Fruit fly (Drosophila melanogaster) whole organism, adult: Measurements from ENCODE around the gene Zasp67.
A peak's percentile ranks its signal among the peaks of the same experiment; 100 is the strongest.

Experiments used
- CG11617 ChIP-seq: fragments of 200-800 bp; sonication (Bioruptor generic); optimal IDR thresholded peaks from 2 replicates; lab custom pipeline; 2017; ENCODE audit warnings: mild to moderate bottlenecking, missing biosample characterization, missing genetic modification reagents, missing genetic modification characterization
- CG12768 ChIP-seq: fragments of 200-800 bp; sonication (Bioruptor generic); optimal IDR thresholded peaks from 2 replicates; lab custom pipeline; 2017; ENCODE audit warnings: missing biosample characterization, missing genetic modification characterization, mild to moderate bottlenecking, moderate library complexity, missing genetic modification reagents
- CG14711 ChIP-seq: fragments of 200-800 bp; sonication (Bioruptor generic); optimal IDR thresholded peaks from 2 replicates; lab custom pipeline; 2018; ENCODE audit warnings: missing biosample characterization, mild to moderate bottlenecking, missing genetic modification characterization, moderate library complexity
- CG1620 ChIP-seq: fragments of 200-800 bp; sonication (Bioruptor generic); optimal IDR thresholded peaks from 2 replicates; lab custom pipeline; 2016; ENCODE audit warnings: missing biosample characterization, missing genetic modification characterization
- CG33017 ChIP-seq: fragments of 200-800 bp; sonication (Bioruptor generic); optimal IDR thresholded peaks from 2 replicates; lab custom pipeline; 2018; ENCODE audit warnings: missing biosample characterization, mild to moderate bottlenecking, missing genetic modification characterization, moderate library complexity
- CG5204 ChIP-seq: fragments of 200-800 bp; sonication (Bioruptor generic); optimal IDR thresholded peaks from 2 replicates; lab custom pipeline; 2016; ENCODE audit warnings: missing biosample characterization, missing genetic modification characterization
- CG7045 ChIP-seq: fragments of 200-800 bp; sonication (Bioruptor generic); optimal IDR thresholded peaks from 2 replicates; lab custom pipeline; 2017; ENCODE audit warnings: missing biosample characterization, mild to moderate bottlenecking, missing genetic modification characterization
- CG7101 ChIP-seq: fragments of 200-800 bp; sonication (Bioruptor generic); optimal IDR thresholded peaks from 2 replicates; lab custom pipeline; 2018; ENCODE audit warnings: missing biosample characterization, mild to moderate bottlenecking, missing genetic modification characterization, moderate library complexity
- Clk ChIP-seq: fragments of 200-800 bp; sonication (Bioruptor generic); optimal IDR thresholded peaks from 2 replicates; lab custom pipeline; 2017; ENCODE audit warnings: missing biosample characterization, missing genetic modification characterization
- Crg-1 ChIP-seq: fragments of 200-800 bp; sonication (Bioruptor generic); optimal IDR thresholded peaks from 2 replicates; lab custom pipeline; 2016; ENCODE audit warnings: missing biosample characterization, missing genetic modification characterization
- Hr96 ChIP-seq: fragments of 200-800 bp; sonication (Bioruptor generic); optimal IDR thresholded peaks from 2 replicates; lab custom pipeline; 2016; ENCODE audit warnings: missing biosample characterization, missing genetic modification characterization
- Mnt ChIP-seq: fragments of 200-800 bp; sonication (Bioruptor generic); optimal IDR thresholded peaks from 2 replicates; lab custom pipeline; 2016; ENCODE audit warnings: missing biosample characterization, mild to moderate bottlenecking, missing genetic modification characterization
- bab1 ChIP-seq: fragments of 200-800 bp; sonication (Bioruptor generic); optimal IDR thresholded peaks from 3 replicates; lab custom pipeline; 2019; ENCODE audit warnings: missing biosample characterization, mild to moderate bottlenecking, missing genetic modification characterization, moderate library complexity
- cic ChIP-seq: fragments of 200-800 bp; sonication (Bioruptor generic); optimal IDR thresholded peaks from 2 replicates; lab custom pipeline; 2017; ENCODE audit warnings: missing biosample characterization, mild to moderate bottlenecking, missing genetic modification characterization, moderate library complexity
- cnc ChIP-seq, 2 experiments: fragments of >200 bp; optimal IDR thresholded peaks; 2 replicates each; lab custom pipeline; 2017
- kay ChIP-seq: fragments of 200-800 bp; sonication (Bioruptor generic); peaks from one replicate; lab custom pipeline; 2016; ENCODE audit warnings: missing biosample characterization, missing genetic modification characterization, borderline replicate concordance
- ovo ChIP-seq: fragments of 200-800 bp; sonication (Bioruptor generic); optimal IDR thresholded peaks from 2 replicates; lab custom pipeline; 2016; ENCODE audit warnings: missing biosample characterization, missing genetic modification characterization
- pad ChIP-seq: fragments of 200-800 bp; sonication (Bioruptor generic); optimal IDR thresholded peaks from 3 replicates; lab custom pipeline; 2017; ENCODE audit warnings: missing biosample characterization, missing genetic modification characterization, mild to moderate bottlenecking, moderate library complexity, missing genetic modification reagents
- tj ChIP-seq: fragments of 200-800 bp; sonication (Bioruptor generic); optimal IDR thresholded peaks from 3 replicates; lab custom pipeline; 2017; ENCODE audit warnings: missing biosample characterization, mild to moderate bottlenecking, missing genetic modification characterization, moderate library complexity
- toe ChIP-seq: fragments of 200-800 bp; sonication (Bioruptor generic); optimal IDR thresholded peaks from 2 replicates; lab custom pipeline; 2016; ENCODE audit warnings: missing biosample characterization, missing genetic modification characterization

Gene Zasp67

dm6 chr3L:9767636-9768358 lies 29.7 kb downstream of the Zasp67 start:
- no peak for TF ChIP-seq cnc (optimal IDR thresholded peaks at IDR 0.05; lab: Kevin White, UChicago)
- TF ChIP-seq kay (GFP tag; lab: Kevin White, UChicago) = peak; percentile 47
- no peak for TF ChIP-seq CG14711
- TF ChIP-seq bab1 (GFP tag; lab: Kevin White, UChicago) = no peak
- TF ChIP-seq CG7045 (GFP tag; lab: Kevin White, UChicago) = peak; percentile 23
- TF ChIP-seq ovo (GFP tag; lab: Kevin White, UChicago) = no peak

- no peak for TF ChIP-seq Crg-1 (GFP tag; lab: Kevin White, UChicago)
Observed at dm6 chr3L:9766364-9766763, 31.1 kb downstream of the Zasp67 start.

- TF ChIP-seq cic (GFP tag; lab: Kevin White, UChicago) = no peak
- no peak for TF ChIP-seq ovo (GFP tag; lab: Kevin White, UChicago)
- no peak for TF ChIP-seq Clk (GFP tag; lab: Kevin White, UChicago)
- TF ChIP-seq CG12768 (GFP tag; lab: Kevin White, UChicago) = no peak
- no peak for TF ChIP-seq CG1620
- no peak for TF ChIP-seq Crg-1 (GFP tag; lab: Kevin White, UChicago)
- no peak for TF ChIP-seq bab1 (GFP tag; lab: Kevin White, UChicago)
- no peak for TF ChIP-seq kay (GFP tag; lab: Kevin White, UChicago)
- TF ChIP-seq Mnt (GFP tag; lab: Kevin White, UChicago) = no peak
- TF ChIP-seq CG11617 (GFP tag; lab: Kevin White, UChicago) = no peak
- no peak for TF ChIP-seq CG33017 (tag; lab: Kevin White, UChicago)
- TF ChIP-seq cnc (optimal IDR thresholded peaks at IDR 0.05; lab: Kevin White, UChicago) = no peak
- TF ChIP-seq CG7101 (tag; lab: Kevin White, UChicago) = no peak
- no peak for TF ChIP-seq Hr96 (GFP tag; lab: Kevin White, UChicago)
- no peak for TF ChIP-seq CG7045 (GFP tag; lab: Kevin White, UChicago)
Observed at dm6 chr3L:9765710-9766005, 31.8 kb downstream of the Zasp67 start.

dm6 chr3L:9764915-9765709 lies 32.4 kb downstream of the Zasp67 start:
- TF ChIP-seq CG1620 = no peak
- TF ChIP-seq CG7045 (GFP tag; lab: Kevin White, UChicago) = no peak
- no peak for TF ChIP-seq Mnt (GFP tag; lab: Kevin White, UChicago)
- no peak for TF ChIP-seq CG11617 (GFP tag; lab: Kevin White, UChicago)
- no peak for TF ChIP-seq cic (GFP tag; lab: Kevin White, UChicago)
- TF ChIP-seq CG33017 (tag; lab: Kevin White, UChicago) = no peak
- TF ChIP-seq kay (GFP tag; lab: Kevin White, UChicago) = no peak
- no peak for TF ChIP-seq CG14711
- no peak for TF ChIP-seq Hr96 (GFP tag; lab: Kevin White, UChicago)

- TF ChIP-seq kay (GFP tag; lab: Kevin White, UChicago) (peak; percentile 54), Mnt (GFP tag; lab: Kevin White, UChicago) (no peak)
Observed at dm6 chr3L:9764307-9764706, 33.2 kb downstream of the Zasp67 start.

dm6 chr3L:9763389-9763917 lies 34.0 kb downstream of the Zasp67 start, which contains the start of gene Ae2:
TSS of gene Ae2 (plus strand) at chr3L:9763544.
- TF ChIP-seq CG7045 (GFP tag; lab: Kevin White, UChicago) = no peak
- no peak for TF ChIP-seq CG14711
- TF ChIP-seq cnc (optimal IDR thresholded peaks at IDR 0.05; lab: Kevin White, UChicago) = no peak
- TF ChIP-seq Mnt (GFP tag; lab: Kevin White, UChicago) = peak; percentile 25
- no peak for TF ChIP-seq CG5204 (GFP tag; lab: Kevin White, UChicago)
- no peak for TF ChIP-seq CG11617 (GFP tag; lab: Kevin White, UChicago)
- no peak for TF ChIP-seq CG1620
- peak; percentile 48 for TF ChIP-seq tj (GFP tag; lab: Kevin White, UChicago)
- TF ChIP-seq toe (GFP tag; lab: Kevin White, UChicago) = no peak
- no peak for TF ChIP-seq cic (GFP tag; lab: Kevin White, UChicago)
- TF ChIP-seq Crg-1 (GFP tag; lab: Kevin White, UChicago) = no peak
- TF ChIP-seq CG33017 (tag; lab: Kevin White, UChicago) = no peak
- TF ChIP-seq CG7101 (tag; lab: Kevin White, UChicago) = no peak
- TF ChIP-seq CG12768 (GFP tag; lab: Kevin White, UChicago) = no peak
- TF ChIP-seq pad (GFP tag; lab: Kevin White, UChicago) = peak; percentile 36
- no peak for TF ChIP-seq Hr96 (GFP tag; lab: Kevin White, UChicago)
- TF ChIP-seq ovo (GFP tag; lab: Kevin White, UChicago) = peak; percentile 37
- peak; percentile 58 for TF ChIP-seq bab1 (GFP tag; lab: Kevin White, UChicago)
- no peak for TF ChIP-seq kay (GFP tag; lab: Kevin White, UChicago)
- TF ChIP-seq Clk (GFP tag; lab: Kevin White, UChicago) = no peak
